Fruit fly (Drosophila melanogaster) Kc167 (cell line): ENCODE measurements around the gene CG10324.

Source experiments
- Myc ChIP-seq: fragments of >200 bp; optimal IDR thresholded peaks from 2 replicates; lab custom pipeline; 2017; ENCODE audit warnings: missing external identifiers
- insv ChIP-seq: fragments of >200 bp; optimal IDR thresholded peaks from 3 replicates; lab custom pipeline; 2018; ENCODE audit warnings: missing external identifiers
- psq ChIP-seq: fragments of >200 bp; optimal IDR thresholded peaks from 2 replicates; lab custom pipeline; 2017; ENCODE audit warnings: missing external identifiers
- ttk ChIP-seq: sonication (Bioruptor generic); optimal IDR thresholded peaks from 2 replicates; lab custom pipeline; 2017; ENCODE audit warnings: missing external identifiers

- no peak for TF ChIP-seq ttk
- no peak for TF ChIP-seq Myc (lab: Kevin White, UChicago)
- no peak for TF ChIP-seq psq (lab: Kevin White, UChicago)
- TF ChIP-seq insv (lab: Kevin White, UChicago) = no peak
These were observed 47.2 kb downstream of the CG10324 start for dm6 chr3R:16599647-16600046.
